Worm (Caenorhabditis elegans) whole organism, L4/young adult: ENCODE results near the gene rps-4.

Experiments
- W03F9.2 ChIP-seq: fragments of 150-350 bp; optimal IDR thresholded peaks from 2 replicates; lab custom pipeline; 2014; ENCODE audit warnings: missing biosample characterization, missing genetic modification characterization
- dao-5 ChIP-seq: sonication (generic microtip); optimal IDR thresholded peaks from 2 replicates; lab custom pipeline; 2016; ENCODE audit warnings: missing genotype, missing genetic modification characterization, moderate library complexity, missing compliant biosample characterization

ce11 chrIV:7121313-7122055, 37.0 kb upstream of the rps-4 start, which contains the start of the genes C34D4.10 and str-48:
- TF ChIP-seq dao-5 (no peak), W03F9.2 (tag; lab: Kevin White, UChicago) (no peak)
